Worm (Caenorhabditis elegans) whole organism, young adult: Measurements from ENCODE around the gene C54E10.7.

Source experiments
- B0019.2 ChIP-seq: fragments of 200-800 bp; sonication (Bioruptor generic); conservative IDR thresholded peaks from 2 replicates; pipeline ENCODE4 v1.3.6; 2022; ENCODE audit warnings: missing genetic modification reagents, missing genetic modification characterization, missing compliant biosample characterization
- B0035.1 ChIP-seq: sonication (generic microtip); optimal IDR thresholded peaks from 2 replicates; lab custom pipeline; 2016; ENCODE audit warnings: missing genetic modification characterization, mild to moderate bottlenecking, missing compliant biosample characterization, missing genotype, missing genetic modification reagents
- C17E4.6 ChIP-seq: fragments of 200-800 bp; sonication (Bioruptor generic); IDR thresholded peaks from 2 replicates; pipeline ENCODE4 v1.3.6; 2022; ENCODE audit warnings: missing genetic modification reagents, missing genetic modification characterization, missing compliant biosample characterization
- F10E7.11 ChIP-seq: sonication (generic microtip); optimal IDR thresholded peaks from 2 replicates; lab custom pipeline; 2017; ENCODE audit warnings: mild to moderate bottlenecking, missing genetic modification characterization, moderate library complexity, missing compliant biosample characterization
- F52B5.7 ChIP-seq: sonication (generic microtip); optimal IDR thresholded peaks from 2 replicates; lab custom pipeline; 2016; ENCODE audit warnings: mild to moderate bottlenecking, missing genetic modification characterization, missing compliant biosample characterization
- F57A8.1 ChIP-seq: fragments of 200-800 bp; sonication (Bioruptor generic); optimal IDR thresholded peaks from 2 replicates; lab custom pipeline; 2018; ENCODE audit warnings: mild to moderate bottlenecking, missing genetic modification characterization, moderate library complexity, missing compliant biosample characterization
- Y53G8AR.9 ChIP-seq: fragments of 200-800 bp; sonication (Bioruptor generic); conservative IDR thresholded peaks from 2 replicates; pipeline ENCODE4 v1.3.6; 2022; ENCODE audit warnings: missing genetic modification reagents, missing genetic modification characterization, missing compliant biosample characterization
- Y95B8A.8 ChIP-seq: fragments of 200-800 bp; sonication (Bioruptor generic); IDR thresholded peaks from 2 replicates; pipeline ENCODE4 v1.3.6; 2022; ENCODE audit warnings: missing genetic modification reagents, missing genetic modification characterization, missing compliant biosample characterization
- athp-1 ChIP-seq: sonication (generic microtip); optimal IDR thresholded peaks from 2 replicates; lab custom pipeline; 2017; ENCODE audit warnings: mild to moderate bottlenecking, missing genetic modification characterization, missing compliant biosample characterization
- attf-5 ChIP-seq: fragments of 200-800 bp; sonication (Bioruptor generic); optimal IDR thresholded peaks from 2 replicates; lab custom pipeline; 2018; ENCODE audit warnings: mild to moderate bottlenecking, missing genetic modification characterization, missing compliant biosample characterization
- bed-1 ChIP-seq: fragments of 200-800 bp; sonication (Bioruptor generic); IDR thresholded peaks from 2 replicates; pipeline ENCODE4 v1.3.6; 2022; ENCODE audit warnings: missing genetic modification reagents, missing genetic modification characterization, missing compliant biosample characterization
- ccch-3 ChIP-seq: fragments of 200-800 bp; sonication (Bioruptor generic); optimal IDR thresholded peaks from 2 replicates; lab custom pipeline; 2018; ENCODE audit warnings: mild to moderate bottlenecking, missing genetic modification characterization, missing compliant biosample characterization
- cebp-1 ChIP-seq, 2 experiments: fragments of 200-800 bp in 1 of 2; sonication (Bioruptor generic) in 1 of 2; sonication (generic microtip) in 1 of 2; IDR thresholded peaks in 1 of 2; optimal IDR thresholded peaks in 1 of 2; 2 replicates each; pipeline versions ENCODE4 v1.3.6 to Lab custom; 2017 to 2022; ENCODE audit warnings: missing compliant biosample characterization in 2 of 2, missing genetic modification characterization in 2 of 2, mild to moderate bottlenecking in 1 of 2, missing genetic modification reagents in 1 of 2, moderate library complexity in 1 of 2
- cebp-2 ChIP-seq: fragments of 200-800 bp; sonication (Bioruptor generic); IDR thresholded peaks from 2 replicates; pipeline ENCODE4 v1.3.6; 2022; ENCODE audit warnings: missing genetic modification characterization, missing compliant biosample characterization
- ceh-40 ChIP-seq: fragments of 200-800 bp; sonication (Bioruptor generic); IDR thresholded peaks from 2 replicates; pipeline ENCODE4 v1.3.6; 2022; ENCODE audit warnings: missing genetic modification characterization, missing compliant biosample characterization
- ceh-79 ChIP-seq: sonication (generic microtip); optimal IDR thresholded peaks from 2 replicates; lab custom pipeline; 2017; ENCODE audit warnings: mild to moderate bottlenecking, missing genetic modification characterization, missing compliant biosample characterization
- dpff-1 ChIP-seq: sonication (generic microtip); optimal IDR thresholded peaks from 2 replicates; lab custom pipeline; 2017; ENCODE audit warnings: mild to moderate bottlenecking, missing genetic modification characterization, missing compliant biosample characterization
- egl-18 ChIP-seq: fragments of 200-800 bp; sonication (Bioruptor generic); IDR thresholded peaks from 2 replicates; pipeline ENCODE4 v1.3.6; 2022; ENCODE audit warnings: missing genetic modification reagents, missing genetic modification characterization, missing compliant biosample characterization
- egrh-3 ChIP-seq: fragments of 200-800 bp; sonication (Bioruptor generic); IDR thresholded peaks from 2 replicates; pipeline ENCODE4 v1.3.6; 2022; ENCODE audit warnings: missing genetic modification reagents, missing genetic modification characterization, missing compliant biosample characterization
- gei-17 ChIP-seq: fragments of 200-800 bp; sonication (Bioruptor generic); optimal IDR thresholded peaks from 2 replicates; lab custom pipeline; 2018; ENCODE audit warnings: mild to moderate bottlenecking, missing genetic modification characterization, missing compliant biosample characterization
- hmg-1.2 ChIP-seq: fragments of 200-800 bp; sonication (Bioruptor generic); IDR thresholded peaks from 2 replicates; pipeline ENCODE4 v1.3.6; 2022; ENCODE audit warnings: missing genetic modification reagents, missing genetic modification characterization, missing compliant biosample characterization
- lsl-1 ChIP-seq: fragments of 200-800 bp; sonication (Bioruptor generic); optimal IDR thresholded peaks from 2 replicates; lab custom pipeline; 2018; ENCODE audit warnings: mild to moderate bottlenecking, missing genetic modification characterization, moderate library complexity, missing compliant biosample characterization
- nfya-1 ChIP-seq: sonication (generic microtip); optimal IDR thresholded peaks from 2 replicates; lab custom pipeline; 2017; ENCODE audit warnings: antibody characterized with exemption, missing compliant biosample characterization, missing genetic modification characterization, borderline replicate concordance; ENCODE audit not compliant: insufficient read depth
- nfya-2 ChIP-seq: fragments of 200-800 bp; sonication (Bioruptor generic); IDR thresholded peaks from 2 replicates; pipeline ENCODE4 v1.3.6; 2022; ENCODE audit warnings: missing genetic modification reagents, missing genetic modification characterization, missing compliant biosample characterization
- nhr-179 ChIP-seq: sonication (generic microtip); optimal IDR thresholded peaks from 2 replicates; lab custom pipeline; 2016; ENCODE audit warnings: mild to moderate bottlenecking, missing genetic modification characterization, missing compliant biosample characterization
- nhr-80 ChIP-seq: sonication (generic microtip); optimal IDR thresholded peaks from 2 replicates; lab custom pipeline; 2016; ENCODE audit warnings: missing genetic modification characterization, missing compliant biosample characterization
- pha-4 ChIP-seq: fragments of 150-350 bp; sonication (generic microtip); optimal IDR thresholded peaks from 2 replicates; lab custom pipeline; 2014; ENCODE audit warnings: missing biosample characterization, missing genetic modification reagents, missing genetic modification characterization
- snpc-3.4 ChIP-seq: sonication (generic microtip); optimal IDR thresholded peaks from 2 replicates; lab custom pipeline; 2017; ENCODE audit warnings: missing genetic modification characterization, mild to moderate bottlenecking, missing compliant biosample characterization, antibody characterized with exemption, moderate library complexity, missing genotype, missing genetic modification reagents
- somi-1 ChIP-seq: fragments of 200-800 bp; sonication (Bioruptor generic); optimal IDR thresholded peaks from 2 replicates; lab custom pipeline; 2018; ENCODE audit warnings: mild to moderate bottlenecking, missing genetic modification characterization, missing compliant biosample characterization
- sptf-2 ChIP-seq: fragments of 200-800 bp; sonication (Bioruptor generic); optimal IDR thresholded peaks from 2 replicates; lab custom pipeline; 2018; ENCODE audit warnings: mild to moderate bottlenecking, missing genetic modification characterization, missing compliant biosample characterization
- zfh-2 ChIP-seq: fragments of 200-800 bp; sonication (Bioruptor generic); conservative IDR thresholded peaks from 2 replicates; pipeline ENCODE4 v1.3.6; 2022; ENCODE audit warnings: missing genetic modification reagents, missing genetic modification characterization, missing compliant biosample characterization
- ztf-18 ChIP-seq: sonication (generic microtip); optimal IDR thresholded peaks from 2 replicates; lab custom pipeline; 2016; ENCODE audit warnings: missing genotype, mild to moderate bottlenecking, missing genetic modification characterization, missing compliant biosample characterization
- ztf-25 ChIP-seq: fragments of 200-800 bp; sonication (Bioruptor generic); IDR thresholded peaks from 2 replicates; pipeline ENCODE4 v1.3.6; 2022; ENCODE audit warnings: missing genetic modification reagents, missing genetic modification characterization, missing compliant biosample characterization

C54E10.7 gene

DNA sequence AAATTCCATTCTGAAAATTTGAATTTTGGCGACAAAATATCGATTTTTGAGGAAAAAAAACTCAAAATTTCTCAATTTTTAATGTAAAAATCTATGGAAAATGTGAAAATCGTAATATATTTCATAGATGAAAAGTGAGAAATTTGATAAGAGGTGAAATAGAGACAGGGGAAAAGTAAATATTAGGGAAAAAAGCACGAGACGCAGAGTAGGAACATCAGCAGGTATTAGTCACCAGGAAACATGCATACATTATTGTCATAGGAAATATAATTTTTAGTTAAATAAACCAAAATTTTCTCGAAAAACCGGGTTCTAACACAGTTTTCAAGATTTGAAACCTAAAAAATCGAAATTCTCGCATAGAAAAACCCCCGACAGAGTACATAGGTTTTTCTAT is 10.6 kb upstream of the C54E10.7 start, which contains the start of gene nhr-170:
nhr-170 (minus strand) TSS at position 16 of the 400 bp plus-strand sequence.
- TF ChIP-seq pha-4 (tag; lab: Kevin White, UChicago), result no peak
- peak; percentile 17 for TF ChIP-seq nhr-80 (tag; lab: Kevin White, UChicago)

DNA sequence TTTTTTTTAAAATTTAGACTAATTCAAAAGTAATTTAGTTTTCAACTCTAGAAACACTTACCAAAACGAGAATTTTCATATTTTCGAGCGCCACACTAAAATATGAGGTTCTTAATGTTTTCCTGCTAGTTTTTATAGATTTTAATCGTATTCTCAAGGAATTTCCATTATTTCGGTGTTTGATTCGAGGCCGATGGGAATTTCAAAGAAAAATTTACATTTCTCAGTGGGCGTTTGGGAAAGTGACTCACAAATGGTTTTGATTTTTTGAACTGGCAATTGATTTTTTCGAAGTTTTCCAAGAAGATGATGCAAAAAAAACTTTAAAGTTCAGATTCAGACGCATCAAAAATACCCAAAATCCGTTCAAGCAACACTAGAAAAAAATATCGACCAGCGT is 9.4 kb upstream of the C54E10.7 start, which contains the start of gene C54E10.11:
C54E10.11 (minus strand) TSS at position 101 of the 400 bp plus-strand sequence.
- TF ChIP-seq lsl-1 (GFP tag; lab: Kevin White, UChicago) (no peak), B0035.1 (tag; lab: Kevin White, UChicago) (no peak), ztf-25 (GFP tag; lab: Robert Waterston, UW) (no peak), athp-1 (no peak), somi-1 (no peak), snpc-3.4 (no peak), attf-5 (GFP tag; lab: Kevin White, UChicago) (no peak), nfya-2 (GFP tag; lab: Robert Waterston, UW) (no peak), cebp-2 (GFP tag; lab: Robert Waterston, UW) (no peak), B0019.2 (GFP tag; lab: Robert Waterston, UW) (no peak), ceh-79 (tag; lab: Kevin White, UChicago) (no peak), ztf-18 (tag; lab: Kevin White, UChicago) (no peak), C17E4.6 (GFP tag; lab: Robert Waterston, UW) (no peak), dpff-1 (tag; lab: Kevin White, UChicago) (no peak), F52B5.7 (tag; lab: Kevin White, UChicago) (no peak), egl-18 (no peak), nfya-1 (no peak), Y95B8A.8 (GFP tag; lab: Robert Waterston, UW) (no peak), nhr-179 (no peak)

DNA sequence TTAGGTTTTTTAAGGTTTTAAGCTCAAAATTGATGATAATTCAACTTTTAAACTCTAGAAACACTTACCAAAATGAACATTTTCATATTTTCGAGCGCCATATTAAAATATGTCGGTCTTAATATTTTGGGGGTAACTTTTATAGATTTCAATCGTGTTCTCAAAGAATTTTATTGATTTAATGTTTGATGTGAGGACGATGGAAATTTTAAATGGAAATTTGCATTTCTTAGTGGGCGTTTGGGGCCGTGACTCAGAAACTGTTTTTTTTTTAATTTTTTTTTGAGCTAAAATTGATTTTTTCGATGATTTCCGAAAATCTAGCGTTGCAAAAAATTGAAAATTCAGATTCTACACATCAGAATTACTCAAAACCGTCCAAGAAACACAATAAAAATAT is 8.2 kb upstream of the C54E10.7 start, which contains the start of gene C54E10.10:
C54E10.10 (minus strand) TSS at position 101 of the 400 bp plus-strand sequence.
- TF ChIP-seq sptf-2 (GFP tag; lab: Kevin White, UChicago) (no peak), F10E7.11 (tag; lab: Kevin White, UChicago) (no peak)

DNA sequence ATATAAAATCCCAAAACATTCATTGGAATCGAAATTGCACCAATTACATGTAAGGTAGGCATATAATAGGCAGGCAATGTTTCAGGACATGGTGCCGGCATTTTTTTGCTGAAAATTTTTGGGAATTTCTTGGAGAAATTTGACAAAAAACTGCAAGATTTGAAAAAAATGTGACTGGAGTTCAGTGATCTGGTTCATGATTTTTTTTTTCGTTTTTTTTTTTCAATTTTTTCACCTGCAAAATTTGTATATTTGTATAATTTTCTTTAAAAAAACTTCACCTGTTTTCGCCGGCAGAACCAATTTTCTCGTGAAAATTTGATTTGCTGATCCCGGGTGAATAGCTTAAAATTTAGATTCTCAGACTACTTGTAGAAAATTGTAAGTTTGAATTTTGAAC is 5.1 kb upstream of the C54E10.7 start, which contains the start of gene sri-10:
sri-10 (minus strand) TSS at position 101 of the 400 bp plus-strand sequence.
- no peak for TF ChIP-seq egrh-3 (GFP tag; lab: Robert Waterston, UW)
- TF ChIP-seq B0019.2 (GFP tag; lab: Robert Waterston, UW), result no peak
- TF ChIP-seq cebp-2 (GFP tag; lab: Robert Waterston, UW), result no peak
- TF ChIP-seq ceh-40 (GFP tag; lab: Robert Waterston, UW), result no peak
- TF ChIP-seq gei-17 (GFP tag; lab: Kevin White, UChicago), result no peak
- TF ChIP-seq cebp-1 (GFP tag; IDR thresholded peaks at IDR 0.05; lab: Robert Waterston, UW), result no peak
- TF ChIP-seq cebp-1 (tag; optimal IDR thresholded peaks at IDR 0.05; lab: Kevin White, UChicago), result no peak
- TF ChIP-seq Y53G8AR.9 (GFP tag; lab: Robert Waterston, UW), result no peak
- no peak for TF ChIP-seq bed-1
- TF ChIP-seq F57A8.1 (GFP tag; lab: Kevin White, UChicago), result no peak

DNA sequence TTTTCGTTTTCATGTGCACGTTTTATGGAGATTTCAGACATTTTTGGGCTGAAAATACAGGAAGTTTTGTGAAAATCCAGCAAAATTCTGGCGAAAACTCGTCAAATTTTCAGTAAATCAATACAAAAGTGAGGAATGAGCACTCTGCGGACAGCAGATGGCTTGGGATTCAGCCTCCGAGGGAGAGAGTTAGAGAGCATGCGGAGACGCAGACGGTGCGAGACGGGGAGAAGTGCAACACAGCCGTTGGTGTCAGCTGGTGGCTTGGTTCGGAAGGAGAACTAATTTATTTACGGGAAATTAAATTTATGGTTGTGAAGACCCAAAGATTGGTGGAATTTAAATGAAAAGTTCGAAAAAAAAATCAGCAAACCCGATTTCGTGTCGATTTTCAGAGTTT is 2.8 kb upstream of the C54E10.7 start, which contains the start of gene C54E10.6:
C54E10.6 (minus strand) TSS at position 109 of the 400 bp plus-strand sequence.
- 0 out of 2 replicates have a peak, but pooled peaks have one; percentile 38 for TF ChIP-seq zfh-2 (GFP tag; lab: Robert Waterston, UW)
- TF ChIP-seq hmg-1.2 (GFP tag; lab: Robert Waterston, UW), result peak; percentile 63; the same call in 1 of the 2 replicates
- no peak for TF ChIP-seq ccch-3 (GFP tag; lab: Kevin White, UChicago)
